Fruit fly (Drosophila melanogaster): Measurements from ENCODE around the gene CG14073.

The CG14073 gene

dm6 chr3L:18867521-18867920 lies 47.0 kb upstream of the CG14073 start, which contains the start of gene Dysb (continued):
- TF ChIP-seq Chrac-16 (GFP tag; optimal IDR thresholded peaks at IDR 0.05) (peak; percentile 85), CG12236 (GFP tag; optimal IDR thresholded peaks at IDR 0.05) (no peak), Atf3 (GFP tag; optimal IDR thresholded peaks at IDR 0.05) (peak; percentile 15), HLH4C (GFP tag; IDR thresholded peaks at IDR 0.05; ENCODE audit: partially characterized antibody) (no peak), Abd-B (GFP tag; optimal IDR thresholded peaks at IDR 0.05) (peak; percentile 70), CG13624 (GFP tag; optimal IDR thresholded peaks at IDR 0.05) (peak; percentile 48), CG10267 (tag; optimal IDR thresholded peaks at IDR 0.05) (peak; percentile 88), sna (GFP tag; IDR thresholded peaks at IDR 0.05; ENCODE audit: partially characterized antibody) (no peak; the same call in 1 of the 2 replicates), D19A (tag; optimal IDR thresholded peaks at IDR 0.05) (peak; percentile 99), NC2β (GFP tag; optimal IDR thresholded peaks at IDR 0.05) (peak; percentile 2), NFAT (GFP tag; IDR thresholded peaks at IDR 0.05) (peak; percentile 96), tio (GFP tag; optimal IDR thresholded peaks at IDR 0.05) (peak; percentile 67), sim (GFP tag; IDR thresholded peaks at IDR 0.05) (peak; percentile 72), ems (GFP tag; optimal IDR thresholded peaks at IDR 0.05) (peak; percentile 62), CG10321 (GFP tag; IDR thresholded peaks at IDR 0.05) (peak; percentile 66), ash1 (GFP tag; optimal IDR thresholded peaks at IDR 0.05) (no peak), dmrt99B (tag; optimal IDR thresholded peaks at IDR 0.05) (peak; percentile 91), ind (GFP tag; optimal IDR thresholded peaks at IDR 0.05) (peak; percentile 76), CG7786 (GFP tag; optimal IDR thresholded peaks at IDR 0.05) (peak; percentile 50), phol (tag; optimal IDR thresholded peaks at IDR 0.05) (peak; percentile 81), fd64A (GFP tag; optimal IDR thresholded peaks at IDR 0.05) (peak; percentile 52), gsb-n (tag; optimal IDR thresholded peaks at IDR 0.05) (peak; percentile 88), tap (tag; optimal IDR thresholded peaks at IDR 0.05) (peak; percentile 90), lov (optimal IDR thresholded peaks at IDR 0.05) (no peak), lov (GFP tag; IDR thresholded peaks at IDR 0.05) (peak; percentile 83), kah (GFP tag; optimal IDR thresholded peaks at IDR 0.05) (peak; percentile 86), mld (GFP tag; IDR thresholded peaks at IDR 0.05; ENCODE audit: partially characterized antibody) (no peak), zen (tag; optimal IDR thresholded peaks at IDR 0.05) (peak; percentile 75), C15 (GFP tag; IDR thresholded peaks at IDR 0.05) (peak; percentile 70; the same call in 1 of the 3 replicates), emc (GFP tag; optimal IDR thresholded peaks at IDR 0.05) (no peak), CG4424 (GFP tag; optimal IDR thresholded peaks at IDR 0.05) (peak; percentile 79), ERR (GFP tag; optimal IDR thresholded peaks at IDR 0.05) (no peak), Nf-YB (GFP tag; optimal IDR thresholded peaks at IDR 0.05) (peak; percentile 70), jumu (GFP tag; optimal IDR thresholded peaks at IDR 0.05) (peak; percentile 33), insv (GFP tag; optimal IDR thresholded peaks at IDR 0.05) (peak in 1 of 2 experiments; percentile 63), H2.0 (GFP tag; IDR thresholded peaks at IDR 0.05) (peak; percentile 89), CG42726 (GFP tag; IDR thresholded peaks at IDR 0.05; ENCODE audit: partially characterized antibody) (no peak), nmo (GFP tag; optimal IDR thresholded peaks at IDR 0.05) (peak; percentile 80), Hsf (GFP tag; optimal IDR thresholded peaks at IDR 0.05) (peak; percentile 72), CG9876 (GFP tag; optimal IDR thresholded peaks at IDR 0.05) (no peak), CG1529 (GFP tag; optimal IDR thresholded peaks at IDR 0.05) (peak; percentile 75), CG17829 (tag; optimal IDR thresholded peaks at IDR 0.05) (peak; percentile 93), Dref (GFP tag; IDR thresholded peaks at IDR 0.05) (peak; percentile 32; the same call in 1 of the 2 replicates), seq (GFP tag; IDR thresholded peaks at IDR 0.05) (peak; percentile 90), da (GFP tag; optimal IDR thresholded peaks at IDR 0.05) (peak; percentile 5), CG16779 (GFP tag; IDR thresholded peaks at IDR 0.05) (peak; percentile 92), lilli (GFP tag; optimal IDR thresholded peaks at IDR 0.05) (peak; percentile 84), odd (GFP tag; optimal IDR thresholded peaks at IDR 0.05) (peak; percentile 79), CG15601 (tag; optimal IDR thresholded peaks at IDR 0.05) (peak; percentile 86), vfl (GFP tag; optimal IDR thresholded peaks at IDR 0.05) (peak; percentile 48), Bteb2 (GFP tag; optimal IDR thresholded peaks at IDR 0.05) (peak; percentile 56), twi (tag; optimal IDR thresholded peaks at IDR 0.05) (peak; percentile 57)

All from whole organism, embryonic.